Fruit fly (Drosophila melanogaster) whole organism, prepupa: ENCODE measurements around the gene CG16789.

Source experiments
- Blimp-1 ChIP-seq: fragments of 200-800 bp; sonication (Bioruptor generic); optimal IDR thresholded peaks from 3 replicates; lab custom pipeline; 2017; ENCODE audit warnings: missing biosample characterization, missing genetic modification characterization, mild to moderate bottlenecking, moderate library complexity, missing genetic modification reagents
- CG10631 ChIP-seq: fragments of 200-800 bp; sonication (Bioruptor generic); optimal IDR thresholded peaks from 2 replicates; lab custom pipeline; 2016; ENCODE audit warnings: missing biosample characterization, missing genetic modification characterization
- CG10669 ChIP-seq: fragments of 200-800 bp; sonication (Bioruptor generic); optimal IDR thresholded peaks from 3 replicates; lab custom pipeline; 2018; ENCODE audit warnings: missing biosample characterization, mild to moderate bottlenecking, missing genetic modification characterization, moderate library complexity
- CG11762 ChIP-seq: fragments of 200-800 bp; sonication (Bioruptor generic); optimal IDR thresholded peaks from 3 replicates; lab custom pipeline; 2016; ENCODE audit warnings: missing biosample characterization, missing genetic modification characterization; ENCODE audit not compliant: insufficient read depth
- CG1621 ChIP-seq: fragments of 200-800 bp; sonication (Bioruptor generic); optimal IDR thresholded peaks from 3 replicates; lab custom pipeline; 2018; ENCODE audit warnings: missing biosample characterization, mild to moderate bottlenecking, missing genetic modification characterization
- CG16779 ChIP-seq: fragments of 200-800 bp; sonication (Bioruptor generic); optimal IDR thresholded peaks from 3 replicates; lab custom pipeline; 2017; ENCODE audit warnings: missing biosample characterization, mild to moderate bottlenecking, missing genetic modification characterization
- CG31627 ChIP-seq: fragments of 200-800 bp; sonication (Bioruptor generic); optimal IDR thresholded peaks from 3 replicates; lab custom pipeline; 2016; ENCODE audit warnings: missing biosample characterization, missing genetic modification characterization
- CG32006 ChIP-seq: fragments of 200-800 bp; sonication (Bioruptor generic); optimal IDR thresholded peaks from 3 replicates; lab custom pipeline; 2017; ENCODE audit warnings: missing biosample characterization, mild to moderate bottlenecking, missing genetic modification characterization
- CG34406 ChIP-seq: fragments of 200-800 bp; sonication (Bioruptor generic); optimal IDR thresholded peaks from 3 replicates; lab custom pipeline; 2016; ENCODE audit warnings: missing biosample characterization, missing genetic modification characterization
- CG4318 ChIP-seq: fragments of 200-800 bp; sonication (Bioruptor generic); optimal IDR thresholded peaks from 3 replicates; lab custom pipeline; 2017; ENCODE audit warnings: missing biosample characterization, mild to moderate bottlenecking, missing genetic modification characterization
- CG6163 ChIP-seq: fragments of 200-800 bp; sonication (Bioruptor generic); IDR thresholded peaks from 3 replicates; pipeline ENCODE4 v1.3.6; 2022; ENCODE audit warnings: missing biosample characterization, missing genetic modification characterization
- CG6792 ChIP-seq: fragments of 200-800 bp; sonication (Bioruptor generic); optimal IDR thresholded peaks from 3 replicates; lab custom pipeline; 2016; ENCODE audit warnings: missing biosample characterization, missing genetic modification characterization
- CG6808 ChIP-seq: fragments of 200-800 bp; sonication (Bioruptor generic); optimal IDR thresholded peaks from 3 replicates; lab custom pipeline; 2017; ENCODE audit warnings: missing biosample characterization, missing genetic modification characterization, mild to moderate bottlenecking, moderate library complexity, missing genetic modification reagents
- CG6854 ChIP-seq: fragments of 200-800 bp; sonication (Bioruptor generic); optimal IDR thresholded peaks from 2 replicates; lab custom pipeline; 2017; ENCODE audit warnings: missing biosample characterization, mild to moderate bottlenecking, missing genetic modification characterization
- CG7368 ChIP-seq: fragments of 200-800 bp; sonication (Bioruptor generic); optimal IDR thresholded peaks from 3 replicates; lab custom pipeline; 2016; ENCODE audit warnings: missing biosample characterization, missing genetic modification characterization
- CG8119 ChIP-seq: fragments of 200-800 bp; sonication (Bioruptor generic); IDR thresholded peaks from 3 replicates; pipeline ENCODE4 v1.3.6; 2022; ENCODE audit warnings: missing biosample characterization, missing genetic modification characterization
- CG8632 ChIP-seq: fragments of 200-800 bp; sonication (Bioruptor generic); optimal IDR thresholded peaks from 3 replicates; lab custom pipeline; 2016; ENCODE audit warnings: missing biosample characterization, missing genetic modification characterization
- Eip75B ChIP-seq: fragments of 200-800 bp; sonication (Bioruptor generic); optimal IDR thresholded peaks from 3 replicates; lab custom pipeline; 2016; ENCODE audit warnings: missing biosample characterization, missing genetic modification characterization
- Eip78C ChIP-seq: fragments of 200-800 bp; sonication (Bioruptor generic); peaks from one replicate; lab custom pipeline; 2016; ENCODE audit warnings: missing biosample characterization, missing genetic modification characterization
- Eip93F ChIP-seq: fragments of 200-800 bp; sonication (Bioruptor generic); optimal IDR thresholded peaks from 2 replicates; lab custom pipeline; 2016; ENCODE audit warnings: missing biosample characterization, mild to moderate bottlenecking, missing genetic modification characterization
- Ets96B ChIP-seq: fragments of 200-800 bp; optimal IDR thresholded peaks from 2 replicates; lab custom pipeline; 2019; ENCODE audit warnings: missing biosample characterization, mild to moderate bottlenecking, missing genetic modification characterization, moderate library complexity
- Hr39 ChIP-seq: fragments of 200-800 bp; sonication (Bioruptor generic); optimal IDR thresholded peaks from 2 replicates; lab custom pipeline; 2016; ENCODE audit warnings: missing biosample characterization, missing genetic modification characterization
- Hr4 ChIP-seq: fragments of 200-800 bp; sonication (Bioruptor generic); optimal IDR thresholded peaks from 3 replicates; lab custom pipeline; 2016; ENCODE audit warnings: missing biosample characterization, missing genetic modification characterization
- Lpt ChIP-seq: fragments of 200-800 bp; sonication (Bioruptor generic); optimal IDR thresholded peaks from 3 replicates; lab custom pipeline; 2016; ENCODE audit warnings: missing biosample characterization, missing genetic modification characterization
- Met ChIP-seq: fragments of 200-800 bp; sonication (Bioruptor generic); optimal IDR thresholded peaks from 3 replicates; lab custom pipeline; 2016; ENCODE audit warnings: missing biosample characterization, missing genetic modification characterization
- OdsH ChIP-seq: fragments of 200-800 bp; sonication (Bioruptor generic); optimal IDR thresholded peaks from 3 replicates; lab custom pipeline; 2016; ENCODE audit warnings: missing biosample characterization, missing genetic modification characterization
- Smox ChIP-seq: fragments of 200-800 bp; sonication (Bioruptor generic); optimal IDR thresholded peaks from 3 replicates; lab custom pipeline; 2016; ENCODE audit warnings: missing biosample characterization, missing genetic modification characterization
- Sox102F ChIP-seq: fragments of 200-800 bp; sonication (Bioruptor generic); optimal IDR thresholded peaks from 2 replicates; lab custom pipeline; 2016; ENCODE audit warnings: missing biosample characterization, mild to moderate bottlenecking, missing genetic modification characterization
- Sox14 ChIP-seq: fragments of 200-800 bp; sonication (Bioruptor generic); optimal IDR thresholded peaks from 3 replicates; lab custom pipeline; 2016; ENCODE audit warnings: missing biosample characterization, missing genetic modification characterization
- achi ChIP-seq: fragments of 200-800 bp; sonication (Bioruptor generic); optimal IDR thresholded peaks from 3 replicates; lab custom pipeline; 2016; ENCODE audit warnings: missing biosample characterization, missing genetic modification characterization
- acj6 ChIP-seq: fragments of 200-800 bp; sonication (Bioruptor generic); optimal IDR thresholded peaks from 3 replicates; lab custom pipeline; 2016; ENCODE audit warnings: missing biosample characterization, missing genetic modification characterization
- cyc ChIP-seq: fragments of 200-800 bp; sonication (Bioruptor generic); optimal IDR thresholded peaks from 3 replicates; lab custom pipeline; 2016; ENCODE audit warnings: missing biosample characterization, missing genetic modification characterization
- dac ChIP-seq: fragments of 200-800 bp; sonication (Bioruptor generic); optimal IDR thresholded peaks from 2 replicates; lab custom pipeline; 2017; ENCODE audit warnings: missing biosample characterization, mild to moderate bottlenecking, missing genetic modification characterization
- eg ChIP-seq: fragments of 200-800 bp; sonication (Bioruptor generic); IDR thresholded peaks from 3 replicates; pipeline ENCODE4 v1.3.6; 2022; ENCODE audit warnings: missing biosample characterization, missing genetic modification characterization
- esn ChIP-seq: fragments of 200-800 bp; sonication (Bioruptor generic); optimal IDR thresholded peaks from 2 replicates; lab custom pipeline; 2016; ENCODE audit warnings: missing biosample characterization, mild to moderate bottlenecking, missing genetic modification characterization, moderate library complexity
- fd59A ChIP-seq: fragments of 200-800 bp; sonication (Bioruptor generic); optimal IDR thresholded peaks from 2 replicates; lab custom pipeline; 2017; ENCODE audit warnings: missing biosample characterization, mild to moderate bottlenecking, missing genetic modification characterization, missing genetic modification reagents
- lz ChIP-seq: fragments of 200-800 bp; sonication (Bioruptor generic); optimal IDR thresholded peaks from 3 replicates; lab custom pipeline; 2016; ENCODE audit warnings: missing biosample characterization, missing genetic modification characterization
- net ChIP-seq: fragments of 200-800 bp; sonication (Bioruptor generic); optimal IDR thresholded peaks from 3 replicates; lab custom pipeline; 2016; ENCODE audit warnings: missing biosample characterization, missing genetic modification characterization
- pdm3 ChIP-seq: fragments of 200-800 bp; sonication (Bioruptor generic); optimal IDR thresholded peaks from 3 replicates; lab custom pipeline; 2016; ENCODE audit warnings: missing biosample characterization, missing genetic modification characterization
- salr ChIP-seq, 2 experiments: fragments of 200-800 bp; sonication (Bioruptor generic); optimal IDR thresholded peaks; 3 replicates each; lab custom pipeline; 2016 to 2018; ENCODE audit warnings: missing biosample characterization in 2 of 2, missing genetic modification characterization in 2 of 2, mild to moderate bottlenecking in 1 of 2
- ss ChIP-seq, 2 experiments: fragments of 200-800 bp; sonication (Bioruptor generic); optimal IDR thresholded peaks; 2 replicates in 1 of 2; 3 replicates in 1 of 2; lab custom pipeline; 2017 to 2018; ENCODE audit warnings: mild to moderate bottlenecking in 2 of 2, missing biosample characterization in 2 of 2, missing genetic modification characterization in 2 of 2, moderate library complexity in 1 of 2
- svp ChIP-seq: fragments of 200-800 bp; sonication (Bioruptor generic); peaks from one replicate; lab custom pipeline; 2016; ENCODE audit warnings: missing biosample characterization, missing genetic modification characterization
- topi ChIP-seq: fragments of 200-800 bp; sonication (Bioruptor generic); optimal IDR thresholded peaks from 3 replicates; lab custom pipeline; 2016; ENCODE audit warnings: missing biosample characterization, missing genetic modification characterization
- vri ChIP-seq: fragments of 200-800 bp; sonication (Bioruptor generic); optimal IDR thresholded peaks from 3 replicates; lab custom pipeline; 2016; ENCODE audit warnings: missing biosample characterization, mild to moderate bottlenecking, missing genetic modification characterization

The CG16789 gene

dm6 chr3R:9608206-9608605, 42.2 kb downstream of the CG16789 start:
- no peak for TF ChIP-seq CG10669 (GFP tag; lab: Kevin White, UChicago)
- no peak for TF ChIP-seq CG6792 (GFP tag; lab: Kevin White, UChicago)
- TF ChIP-seq fd59A (GFP tag; lab: Kevin White, UChicago), result no peak
- TF ChIP-seq CG32006 (GFP tag; lab: Kevin White, UChicago), result peak; percentile 23
- no peak for TF ChIP-seq Smox (GFP tag; lab: Kevin White, UChicago)
- TF ChIP-seq eg, result no peak
- no peak for TF ChIP-seq svp (GFP tag; lab: Kevin White, UChicago)
- TF ChIP-seq, all 60 proteins: peak for 1

dm6 chr3R:9612217-9612616, 46.2 kb downstream of the CG16789 start:
- TF ChIP-seq CG6792 (GFP tag; lab: Kevin White, UChicago) (no peak), Met (peak; percentile 28), Eip78C (GFP tag; lab: Kevin White, UChicago) (peak; percentile 54), CG6854 (GFP tag; lab: Kevin White, UChicago) (no peak), Hr39 (GFP tag; lab: Kevin White, UChicago) (peak; percentile 8), vri (peak; percentile 39), CG31627 (GFP tag; lab: Kevin White, UChicago) (peak; percentile 11), esn (peak; percentile 35), Sox102F (GFP tag; lab: Kevin White, UChicago) (peak; percentile 3), achi (GFP tag; lab: Kevin White, UChicago) (no peak), topi (GFP tag; lab: Kevin White, UChicago) (peak; percentile 23), CG1621 (tag; lab: Kevin White, UChicago) (no peak), svp (GFP tag; lab: Kevin White, UChicago) (peak; percentile 19), CG8632 (no peak), CG6163 (peak; percentile 34; the same call in 1 of the 3 replicates), Sox14 (GFP tag; lab: Kevin White, UChicago) (no peak), Smox (GFP tag; lab: Kevin White, UChicago) (peak; percentile 13), CG4318 (GFP tag; lab: Kevin White, UChicago) (no peak), cyc (GFP tag; lab: Kevin White, UChicago) (peak; percentile 4), lz (GFP tag; lab: Kevin White, UChicago) (peak; percentile 10)

DNA sequence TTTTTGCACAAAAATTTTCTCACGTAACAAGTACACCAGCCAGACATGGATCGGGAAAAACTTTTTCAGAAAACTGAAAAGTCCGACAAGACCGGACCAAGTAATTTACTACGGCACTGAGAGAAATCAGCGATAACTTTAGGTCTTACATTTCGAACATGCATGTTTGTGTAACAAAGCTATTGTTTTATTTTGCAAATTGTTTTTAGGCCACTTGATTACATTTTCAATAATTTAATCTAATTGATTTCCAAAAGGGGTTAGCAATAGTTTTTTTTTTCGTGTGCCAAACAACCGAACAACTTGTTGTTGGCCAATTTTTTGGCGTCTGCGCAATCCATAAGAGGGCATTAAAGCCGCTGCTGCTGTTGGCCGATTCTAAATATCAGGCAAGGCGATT, 47.1 kb downstream of the CG16789 start:
- peak; percentile 83 for TF ChIP-seq Smox (GFP tag; lab: Kevin White, UChicago)
- peak; percentile 74 for TF ChIP-seq dac (GFP tag; lab: Kevin White, UChicago)
- no peak for TF ChIP-seq fd59A (GFP tag; lab: Kevin White, UChicago)
- peak; percentile 80 for TF ChIP-seq Lpt (GFP tag; lab: Kevin White, UChicago)
- peak; percentile 66 for TF ChIP-seq CG6854 (GFP tag; lab: Kevin White, UChicago)
- TF ChIP-seq CG6163, result peak; percentile 93
- peak; percentile 96 for TF ChIP-seq eg
- TF ChIP-seq Sox102F (GFP tag; lab: Kevin White, UChicago), result peak; percentile 91
- peak; percentile 68 for TF ChIP-seq CG16779 (tag; lab: Kevin White, UChicago)
- TF ChIP-seq CG10669 (GFP tag; lab: Kevin White, UChicago), result peak; percentile 48
- TF ChIP-seq Hr4 (GFP tag; lab: Kevin White, UChicago), result peak; percentile 91
- TF ChIP-seq CG7368, result peak; percentile 74
- TF ChIP-seq topi (GFP tag; lab: Kevin White, UChicago), result peak; percentile 90
- TF ChIP-seq CG8119 (GFP tag; lab: Robert Waterston, UW), result peak; percentile 93
- peak; percentile 75 for TF ChIP-seq CG34406
- peak; percentile 88 for TF ChIP-seq pdm3
- TF ChIP-seq ss (GFP tag; optimal IDR thresholded peaks at IDR 0.05; lab: Kevin White, UChicago), result peak in 1 of 2 experiments; percentile 28
- TF ChIP-seq CG6792 (GFP tag; lab: Kevin White, UChicago), result peak; percentile 79
- peak; percentile 84 for TF ChIP-seq acj6
- TF ChIP-seq CG4318 (GFP tag; lab: Kevin White, UChicago), result peak; percentile 66
- TF ChIP-seq CG10631 (GFP tag; lab: Kevin White, UChicago), result peak; percentile 76
- peak; percentile 87 for TF ChIP-seq OdsH (GFP tag; lab: Kevin White, UChicago)
- peak; percentile 81 for TF ChIP-seq CG11762
- TF ChIP-seq CG6808 (GFP tag; lab: Kevin White, UChicago), result peak; percentile 20
- TF ChIP-seq Ets96B (tag; lab: Kevin White, UChicago), result peak; percentile 41
- peak; percentile 95 for TF ChIP-seq svp (GFP tag; lab: Kevin White, UChicago)
- peak; percentile 85 for TF ChIP-seq CG31627 (GFP tag; lab: Kevin White, UChicago)
- peak; percentile 85 for TF ChIP-seq net (GFP tag; lab: Kevin White, UChicago)
- peak; percentile 91 for TF ChIP-seq Met
- TF ChIP-seq Blimp-1 (GFP tag; lab: Kevin White, UChicago), result peak; percentile 65
- TF ChIP-seq vri, result peak; percentile 76
- TF ChIP-seq lz (GFP tag; lab: Kevin White, UChicago), result peak; percentile 86
- TF ChIP-seq Eip93F (GFP tag; lab: Kevin White, UChicago), result peak; percentile 78
- peak in 1 of 2 experiments; percentile 65 for TF ChIP-seq salr (GFP tag; optimal IDR thresholded peaks at IDR 0.05; lab: Kevin White, UChicago)
- TF ChIP-seq CG32006 (GFP tag; lab: Kevin White, UChicago), result peak; percentile 88
- peak; percentile 87 for TF ChIP-seq Eip75B (GFP tag; lab: Kevin White, UChicago)
